Fruit fly (Drosophila melanogaster): ENCODE measurements around the gene CG14881.
A peak's percentile ranks its signal among the peaks of the same experiment; 100 is the strongest.

Gene CG14881

DNA sequence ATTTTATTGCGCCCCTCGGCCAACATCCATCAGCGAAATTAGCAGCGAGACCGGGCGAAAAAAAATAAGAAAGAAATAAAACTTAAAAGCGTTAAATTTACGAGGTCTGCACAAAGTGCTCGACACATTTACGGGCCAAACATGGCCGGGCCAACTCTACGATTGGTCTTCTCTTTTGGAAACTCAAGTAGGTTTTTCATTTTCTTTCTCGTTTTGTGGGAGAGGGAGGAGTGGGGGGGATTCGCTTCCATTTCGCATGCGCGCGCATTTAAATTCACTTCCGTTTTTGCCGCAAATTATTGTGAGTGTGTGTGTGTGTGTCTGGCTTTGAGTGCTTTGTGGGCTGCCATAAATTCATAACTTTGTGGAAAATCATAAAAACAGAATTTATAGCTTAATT lies 7.2 kb upstream of the CG14881 start:
- TF ChIP-seq cyc (GFP tag; optimal IDR thresholded peaks at IDR 0.05) (no peak), Sox15 (GFP tag; optimal IDR thresholded peaks at IDR 0.05) (no peak), Blimp-1 (GFP tag; optimal IDR thresholded peaks at IDR 0.05) (no peak), CG16779 (tag; optimal IDR thresholded peaks at IDR 0.05) (no peak), vri (GFP tag; optimal IDR thresholded peaks at IDR 0.05) (no peak), fkh (GFP tag; optimal IDR thresholded peaks at IDR 0.05) (no peak), CG31627 (GFP tag; optimal IDR thresholded peaks at IDR 0.05) (no peak), Sox102F (GFP tag; optimal IDR thresholded peaks at IDR 0.05) (no peak), dsx (GFP tag; optimal IDR thresholded peaks at IDR 0.05; ENCODE audit: poor library complexity, severe bottlenecking) (no peak), dac (GFP tag; optimal IDR thresholded peaks at IDR 0.05) (no peak), CG6163 (GFP tag; IDR thresholded peaks at IDR 0.05) (no peak)

DNA sequence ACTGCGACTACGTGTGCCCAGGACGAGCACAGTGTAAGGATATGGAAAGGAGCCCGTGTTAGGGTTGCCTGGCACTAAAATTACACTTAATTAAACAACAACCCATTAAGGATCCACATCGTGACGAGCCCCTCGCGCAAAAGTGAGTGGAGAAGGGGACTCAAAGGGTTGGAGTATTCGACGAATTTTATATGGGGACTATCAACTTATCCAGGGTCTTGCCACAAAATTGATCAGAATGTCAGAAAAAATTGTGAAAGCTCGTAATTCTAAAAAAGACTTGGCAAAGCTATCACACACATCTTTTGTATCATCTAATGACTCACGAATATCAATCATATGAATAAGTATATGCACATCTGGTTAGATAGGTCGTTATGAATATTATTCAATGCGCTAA lies 4.3 kb upstream of the CG14881 start, which contains the start of gene CG31279:
CG31279 (plus strand) TSS at position 301 of the 400 bp plus-strand sequence.
- no peak for TF ChIP-seq esn (GFP tag; optimal IDR thresholded peaks at IDR 0.05)
- no peak for TF ChIP-seq Sox102F (GFP tag; optimal IDR thresholded peaks at IDR 0.05)
- no peak for TF ChIP-seq Ets21C (GFP tag; optimal IDR thresholded peaks at IDR 0.05)
- TF ChIP-seq OdsH (GFP tag; optimal IDR thresholded peaks at IDR 0.05), result no peak
- TF ChIP-seq Lpt (GFP tag; optimal IDR thresholded peaks at IDR 0.05), result no peak
- TF ChIP-seq Hr38 (GFP tag; optimal IDR thresholded peaks at IDR 0.05), result no peak
- TF ChIP-seq spab (GFP tag; optimal IDR thresholded peaks at IDR 0.05), result no peak
- TF ChIP-seq CG10631 (GFP tag; optimal IDR thresholded peaks at IDR 0.05), result no peak
- no peak for TF ChIP-seq CG3919 (GFP tag; optimal IDR thresholded peaks at IDR 0.05)
- no peak for TF ChIP-seq Blimp-1 (GFP tag; optimal IDR thresholded peaks at IDR 0.05)
- no peak for TF ChIP-seq CG1621 (tag; optimal IDR thresholded peaks at IDR 0.05)
- no peak for TF ChIP-seq CG32006 (GFP tag; optimal IDR thresholded peaks at IDR 0.05)
- TF ChIP-seq CG6276 (GFP tag; optimal IDR thresholded peaks at IDR 0.05), result no peak
- no peak for TF ChIP-seq topi (GFP tag; optimal IDR thresholded peaks at IDR 0.05)

- TF ChIP-seq Ets96B (tag; optimal IDR thresholded peaks at IDR 0.05), result no peak
- TF ChIP-seq CG32006 (GFP tag; optimal IDR thresholded peaks at IDR 0.05), result no peak
- peak; percentile 68 for TF ChIP-seq Eip78C (GFP tag)
- TF ChIP-seq CG3032 (tag; optimal IDR thresholded peaks at IDR 0.05), result peak; percentile 22
- 0 out of 2 replicates have a peak, but pooled peaks have one; percentile 12 for TF ChIP-seq CG15336 (GFP tag; IDR thresholded peaks at IDR 0.05)
- TF ChIP-seq svp (GFP tag), result peak; percentile 13
- peak; percentile 22 for TF ChIP-seq lz (GFP tag; optimal IDR thresholded peaks at IDR 0.05)
- no peak for TF ChIP-seq spab (GFP tag; optimal IDR thresholded peaks at IDR 0.05)
- TF ChIP-seq CG3919 (GFP tag; optimal IDR thresholded peaks at IDR 0.05), result peak; percentile 37
- peak; percentile 31 for TF ChIP-seq Hr39 (GFP tag; optimal IDR thresholded peaks at IDR 0.05)
- TF ChIP-seq CG6808 (GFP tag; optimal IDR thresholded peaks at IDR 0.05), result no peak
- no peak for TF ChIP-seq pdm3 (GFP tag; optimal IDR thresholded peaks at IDR 0.05)
- peak; percentile 99 for TF ChIP-seq dsx (GFP tag; optimal IDR thresholded peaks at IDR 0.05; ENCODE audit: poor library complexity, severe bottlenecking)
- TF ChIP-seq Eip75B (GFP tag; optimal IDR thresholded peaks at IDR 0.05), result no peak
- TF ChIP-seq topi (GFP tag; optimal IDR thresholded peaks at IDR 0.05), result peak; percentile 29
- peak; percentile 35 for TF ChIP-seq cyc (GFP tag; optimal IDR thresholded peaks at IDR 0.05)
- peak; percentile 25 for TF ChIP-seq Met (GFP tag; optimal IDR thresholded peaks at IDR 0.05)
- peak; percentile 17 for TF ChIP-seq Sox14 (GFP tag; optimal IDR thresholded peaks at IDR 0.05)
- TF ChIP-seq CG6792 (GFP tag; optimal IDR thresholded peaks at IDR 0.05), result peak; percentile 7
- peak; percentile 42 for TF ChIP-seq CG31627 (GFP tag; optimal IDR thresholded peaks at IDR 0.05)
These were observed 3.0 kb upstream of the CG14881 start for dm6 chr3R:16431707-16432106.

- TF ChIP-seq CG32006 (GFP tag; optimal IDR thresholded peaks at IDR 0.05), result no peak
- TF ChIP-seq CG11902 (GFP tag; optimal IDR thresholded peaks at IDR 0.05), result no peak
- no peak for TF ChIP-seq Hr4 (GFP tag; optimal IDR thresholded peaks at IDR 0.05)
- no peak for TF ChIP-seq Met (GFP tag; optimal IDR thresholded peaks at IDR 0.05)
- TF ChIP-seq dsx (GFP tag; optimal IDR thresholded peaks at IDR 0.05; ENCODE audit: poor library complexity, severe bottlenecking), result peak; percentile 70
- no peak for TF ChIP-seq pdm3 (GFP tag; optimal IDR thresholded peaks at IDR 0.05)
- TF ChIP-seq salr (GFP tag; optimal IDR thresholded peaks at IDR 0.05), result peak in 1 of 2 experiments; percentile 61
- TF ChIP-seq CG6808 (GFP tag; optimal IDR thresholded peaks at IDR 0.05), result no peak
- TF ChIP-seq CG10669 (GFP tag; optimal IDR thresholded peaks at IDR 0.05), result no peak
- TF ChIP-seq topi (GFP tag; optimal IDR thresholded peaks at IDR 0.05), result peak; percentile 61
- peak; percentile 50 for TF ChIP-seq Lpt (GFP tag; optimal IDR thresholded peaks at IDR 0.05)
- TF ChIP-seq fd59A (GFP tag; optimal IDR thresholded peaks at IDR 0.05), result peak; percentile 7
- no peak for TF ChIP-seq OdsH (GFP tag; optimal IDR thresholded peaks at IDR 0.05)
- TF ChIP-seq cyc (GFP tag; optimal IDR thresholded peaks at IDR 0.05), result peak; percentile 45
- peak; percentile 57; the same call in 2 of the 3 replicates for TF ChIP-seq CG8119 (GFP tag; IDR thresholded peaks at IDR 0.05)
- TF ChIP-seq CG11762 (GFP tag; optimal IDR thresholded peaks at IDR 0.05; ENCODE audit: insufficient read depth), result peak; percentile 33
- TF ChIP-seq CG8319 (GFP tag; optimal IDR thresholded peaks at IDR 0.05), result no peak
- TF ChIP-seq Ets21C (GFP tag; optimal IDR thresholded peaks at IDR 0.05), result no peak
- no peak for TF ChIP-seq CG4318 (GFP tag; optimal IDR thresholded peaks at IDR 0.05)
These were observed 2.0 kb upstream of the CG14881 start, which contains the start of gene Fntb for dm6 chr3R:16432665-16433065. TSS of gene Fntb (plus strand) at chr3R:16432998.

All from whole organism, prepupa.